Worm (Caenorhabditis elegans) whole organism, early embryonic: Measurements from ENCODE around the gene sptl-1.

Experiments
- B0310.2 ChIP-seq: sonication (generic microtip); optimal IDR thresholded peaks from 2 replicates; lab custom pipeline; 2016; ENCODE audit warnings: mild to moderate bottlenecking, missing genetic modification characterization, missing compliant biosample characterization
- aly-1 ChIP-seq: sonication (generic microtip); optimal IDR thresholded peaks from 2 replicates; lab custom pipeline; 2016; ENCODE audit warnings: missing genetic modification characterization, missing compliant biosample characterization
- ama-1 ChIP-seq: fragments of 150-350 bp; optimal IDR thresholded peaks from 2 replicates; lab custom pipeline; 2014
- ceh-36 ChIP-seq: sonication (generic microtip); optimal IDR thresholded peaks from 2 replicates; lab custom pipeline; 2016; ENCODE audit warnings: missing genetic modification characterization, inconsistent platforms, missing compliant biosample characterization
- ets-7 ChIP-seq: sonication (generic microtip); optimal IDR thresholded peaks from 2 replicates; lab custom pipeline; 2016; ENCODE audit warnings: missing genotype, missing genetic modification characterization, missing compliant biosample characterization
- flt-1 ChIP-seq: fragments of 200-800 bp; sonication (Bioruptor generic); IDR thresholded peaks from 2 replicates; pipeline ENCODE4 v1.3.6; 2022; ENCODE audit warnings: missing genetic modification characterization, missing compliant biosample characterization
- hmg-4 ChIP-seq: fragments of 200-800 bp; sonication (Bioruptor generic); optimal IDR thresholded peaks from 2 replicates; lab custom pipeline; 2018; ENCODE audit warnings: mild to moderate bottlenecking, missing genetic modification characterization, missing compliant biosample characterization
- hnd-1 ChIP-seq: sonication (generic microtip); optimal IDR thresholded peaks from 2 replicates; lab custom pipeline; 2016; ENCODE audit warnings: missing genetic modification characterization, missing compliant biosample characterization
- pes-1 ChIP-seq: fragments of 200-800 bp; sonication (Bioruptor generic); IDR thresholded peaks from 2 replicates; pipeline ENCODE4 v1.3.6; 2022; ENCODE audit warnings: missing genetic modification reagents, missing genetic modification characterization, missing compliant biosample characterization
- sea-1 ChIP-seq: fragments of 200-800 bp; sonication (Bioruptor generic); conservative IDR thresholded peaks from 2 replicates; pipeline ENCODE4 v1.3.6; 2022; ENCODE audit warnings: missing genetic modification characterization, missing compliant biosample characterization
- tbx-11 ChIP-seq: fragments of 200-800 bp; sonication (Bioruptor generic); IDR thresholded peaks from 2 replicates; pipeline ENCODE4 v1.3.6; 2022; ENCODE audit warnings: missing genetic modification characterization, missing compliant biosample characterization
- tbx-37 ChIP-seq: fragments of 200-800 bp; sonication (Bioruptor generic); conservative IDR thresholded peaks from 2 replicates; pipeline ENCODE4 v1.3.6; 2022; ENCODE audit warnings: missing genetic modification reagents, missing genetic modification characterization, missing compliant biosample characterization
- tra-4 ChIP-seq: sonication (generic microtip); optimal IDR thresholded peaks from 2 replicates; lab custom pipeline; 2017; ENCODE audit warnings: missing genetic modification characterization, missing compliant biosample characterization

DNA sequence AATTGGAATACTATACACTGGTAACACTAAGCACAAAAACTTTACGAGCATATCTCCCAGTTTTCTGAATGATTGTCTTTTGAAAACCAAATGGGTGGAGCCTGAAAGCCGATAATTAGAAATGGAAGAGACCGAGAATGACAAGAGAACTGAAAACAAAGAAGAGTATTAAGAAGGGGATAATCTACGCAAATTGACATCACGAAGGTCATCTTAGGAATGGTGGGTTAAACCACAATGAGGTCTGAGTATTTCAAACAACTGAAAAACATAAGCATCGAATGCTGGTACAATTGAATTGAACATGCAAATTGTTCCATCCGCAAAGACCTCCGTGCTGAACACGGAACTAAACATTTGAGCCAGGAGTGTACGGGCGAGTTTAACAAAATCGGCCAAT, 12.0 kb upstream of the sptl-1 start, which contains the start of gene spp-24:
- TF ChIP-seq ceh-36 (tag; lab: Kevin White, UChicago) (no peak), tbx-37 (GFP tag; lab: Robert Waterston, UW) (no peak), hmg-4 (GFP tag; lab: Kevin White, UChicago) (no peak), sea-1 (GFP tag; lab: Robert Waterston, UW) (no peak), ets-7 (tag; lab: Kevin White, UChicago) (no peak), pes-1 (GFP tag; lab: Robert Waterston, UW) (no peak), B0310.2 (tag; lab: Kevin White, UChicago) (no peak), hnd-1 (tag; lab: Kevin White, UChicago) (no peak), tbx-11 (GFP tag; lab: Robert Waterston, UW) (no peak), ama-1 (no peak), flt-1 (no peak), aly-1 (tag; lab: Kevin White, UChicago) (no peak), tra-4 (tag; lab: Kevin White, UChicago) (no peak)
